Fruit fly (Drosophila melanogaster) whole organism, pupa: ENCODE measurements around the gene CG1896.

Experiments
- CG10348 ChIP-seq: fragments of 200-800 bp; sonication (Bioruptor generic); IDR thresholded peaks from 2 replicates; pipeline ENCODE4 v1.3.6; 2022; ENCODE audit warnings: missing biosample characterization, missing genetic modification characterization
- CG12605 ChIP-seq: fragments of 200-800 bp; sonication (Bioruptor generic); IDR thresholded peaks from 2 replicates; pipeline ENCODE4 v1.3.6; 2022; ENCODE audit warnings: missing biosample characterization, missing genetic modification characterization
- CG13204 ChIP-seq: fragments of 200-800 bp; sonication (Bioruptor generic); optimal IDR thresholded peaks from 2 replicates; lab custom pipeline; 2018; ENCODE audit warnings: missing biosample characterization, mild to moderate bottlenecking, missing genetic modification characterization, moderate library complexity
- CG14655 ChIP-seq: fragments of 200-800 bp; sonication (Bioruptor generic); optimal IDR thresholded peaks from 3 replicates; lab custom pipeline; 2017; ENCODE audit warnings: mild to moderate bottlenecking, missing biosample characterization, missing genetic modification reagents, missing genetic modification characterization
- CG15710 ChIP-seq: fragments of 200-800 bp; sonication (Bioruptor generic); optimal IDR thresholded peaks from 2 replicates; lab custom pipeline; 2018; ENCODE audit warnings: missing biosample characterization, mild to moderate bottlenecking, missing genetic modification characterization, moderate library complexity
- CG17806 ChIP-seq: fragments of 200-800 bp; sonication (Bioruptor generic); optimal IDR thresholded peaks from 2 replicates; lab custom pipeline; 2018; ENCODE audit warnings: missing biosample characterization, mild to moderate bottlenecking, missing genetic modification characterization, moderate library complexity
- CG32121 ChIP-seq: fragments of 200-800 bp; sonication (Bioruptor generic); IDR thresholded peaks from 2 replicates; pipeline ENCODE4 v1.3.6; 2022; ENCODE audit warnings: missing biosample characterization, missing genetic modification characterization
- CG34367 ChIP-seq: fragments of 200-800 bp; sonication (Bioruptor generic); optimal IDR thresholded peaks from 2 replicates; lab custom pipeline; 2018; ENCODE audit warnings: missing biosample characterization, mild to moderate bottlenecking, missing genetic modification characterization
- CG4496 ChIP-seq: fragments of 200-800 bp; sonication (Bioruptor generic); IDR thresholded peaks from 3 replicates; pipeline ENCODE4 v1.3.6; 2022; ENCODE audit warnings: missing biosample characterization, missing genetic modification characterization
- CG8159 ChIP-seq: fragments of 200-800 bp; sonication (Bioruptor generic); optimal IDR thresholded peaks from 3 replicates; lab custom pipeline; 2018; ENCODE audit warnings: missing biosample characterization, mild to moderate bottlenecking, missing genetic modification characterization, moderate library complexity
- CG8301 ChIP-seq: fragments of 200-800 bp; sonication (Bioruptor generic); optimal IDR thresholded peaks from 2 replicates; lab custom pipeline; 2018; ENCODE audit warnings: missing biosample characterization, mild to moderate bottlenecking, missing genetic modification characterization
- CG9948 ChIP-seq: fragments of 200-800 bp; sonication (Bioruptor generic); optimal IDR thresholded peaks from 2 replicates; lab custom pipeline; 2018; ENCODE audit warnings: missing biosample characterization, mild to moderate bottlenecking, missing genetic modification characterization, moderate library complexity
- D1 ChIP-seq: fragments of 200-800 bp; sonication (Bioruptor generic); optimal IDR thresholded peaks from 2 replicates; lab custom pipeline; 2018; ENCODE audit warnings: missing biosample characterization, mild to moderate bottlenecking, missing genetic modification characterization, moderate library complexity
- EcR ChIP-seq: fragments of 200-800 bp; sonication (Bioruptor generic); optimal IDR thresholded peaks from 3 replicates; lab custom pipeline; 2019; ENCODE audit warnings: missing biosample characterization, missing genetic modification characterization, mild to moderate bottlenecking, moderate library complexity, missing genetic modification reagents
- Ets98B ChIP-seq: fragments of 200-800 bp; sonication (Bioruptor generic); IDR thresholded peaks from 2 replicates; pipeline ENCODE4 v1.3.6; 2022; ENCODE audit warnings: missing biosample characterization, missing genetic modification characterization
- Pif1A ChIP-seq: fragments of 200-800 bp; sonication (Bioruptor generic); optimal IDR thresholded peaks from 3 replicates; lab custom pipeline; 2016; ENCODE audit warnings: missing biosample characterization, missing genetic modification characterization
- Pif1B ChIP-seq: fragments of 200-800 bp; sonication (Bioruptor generic); optimal IDR thresholded peaks from 3 replicates; lab custom pipeline; 2016; ENCODE audit warnings: missing biosample characterization, missing genetic modification characterization
- Snoo ChIP-seq: fragments of 200-800 bp; sonication (Bioruptor generic); optimal IDR thresholded peaks from 3 replicates; lab custom pipeline; 2017; ENCODE audit warnings: missing biosample characterization, mild to moderate bottlenecking, missing genetic modification characterization, inconsistent platforms
- fd96Ca ChIP-seq: fragments of 200-800 bp; sonication (Bioruptor generic); IDR thresholded peaks from 3 replicates; pipeline ENCODE4 v1.3.6; 2022; ENCODE audit warnings: missing biosample characterization, missing genetic modification characterization
- gl ChIP-seq: fragments of 200-800 bp; sonication (Bioruptor generic); optimal IDR thresholded peaks from 2 replicates; lab custom pipeline; 2018; ENCODE audit warnings: missing biosample characterization, mild to moderate bottlenecking, missing genetic modification characterization
- rn ChIP-seq: fragments of 200-800 bp; sonication (Bioruptor generic); IDR thresholded peaks from 2 replicates; pipeline ENCODE4 v1.3.6; 2022; ENCODE audit warnings: missing biosample characterization, missing genetic modification characterization

CG1896 gene

DNA sequence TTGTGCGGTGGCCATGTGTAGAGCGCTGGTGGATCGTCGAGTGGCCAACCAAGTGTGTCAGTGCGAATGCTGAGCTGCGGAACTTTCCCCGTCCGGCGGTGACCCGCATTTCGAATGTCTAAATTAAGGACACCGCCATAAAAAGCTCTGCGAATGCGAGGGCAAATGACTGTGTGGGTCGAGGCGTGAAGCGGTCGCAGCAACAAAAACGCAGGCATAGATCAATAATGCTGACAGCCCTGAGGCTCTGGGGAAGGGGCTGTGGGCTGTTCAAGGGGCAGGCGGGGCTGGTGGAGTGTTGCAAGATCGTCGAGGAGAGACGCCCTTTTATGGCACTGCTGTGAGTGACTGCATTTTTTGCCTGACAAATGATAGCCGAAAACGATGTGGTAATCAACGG is 24.6 kb upstream of the CG1896 start:
- TF ChIP-seq D1 (tag; lab: Kevin White, UChicago) = no peak
- TF ChIP-seq CG32121 (GFP tag; lab: Robert Waterston, UW) = peak; percentile 23; the same call in 1 of the 2 replicates
- TF ChIP-seq CG12605 (GFP tag; lab: Robert Waterston, UW) = no peak

DNA sequence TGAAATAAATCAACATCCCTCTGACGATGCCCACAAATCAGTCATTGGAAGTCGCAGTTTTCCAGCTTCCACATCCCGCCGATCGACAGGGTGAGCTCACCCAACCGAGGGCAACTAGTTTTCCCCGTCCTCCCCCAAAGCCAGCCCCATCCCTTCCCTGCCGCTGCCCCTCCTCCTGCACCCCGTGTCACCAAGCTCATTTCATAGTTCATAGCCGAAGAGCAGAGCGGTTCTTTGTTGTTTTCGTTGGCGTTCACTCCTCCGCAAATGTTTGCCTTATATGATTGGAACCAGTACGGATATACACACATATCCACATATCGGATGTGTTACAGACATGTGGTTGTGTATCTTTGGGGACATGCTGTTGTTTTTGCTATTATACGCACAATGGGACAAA is 24.0 kb upstream of the CG1896 start:
- TF ChIP-seq EcR (GFP tag; lab: Kevin White, UChicago) (peak; percentile 38), CG13204 (GFP tag; lab: Kevin White, UChicago) (peak; percentile 36), fd96Ca (peak; percentile 20; the same call in 1 of the 3 replicates), D1 (tag; lab: Kevin White, UChicago) (no peak), CG9948 (tag; lab: Kevin White, UChicago) (no peak)

DNA sequence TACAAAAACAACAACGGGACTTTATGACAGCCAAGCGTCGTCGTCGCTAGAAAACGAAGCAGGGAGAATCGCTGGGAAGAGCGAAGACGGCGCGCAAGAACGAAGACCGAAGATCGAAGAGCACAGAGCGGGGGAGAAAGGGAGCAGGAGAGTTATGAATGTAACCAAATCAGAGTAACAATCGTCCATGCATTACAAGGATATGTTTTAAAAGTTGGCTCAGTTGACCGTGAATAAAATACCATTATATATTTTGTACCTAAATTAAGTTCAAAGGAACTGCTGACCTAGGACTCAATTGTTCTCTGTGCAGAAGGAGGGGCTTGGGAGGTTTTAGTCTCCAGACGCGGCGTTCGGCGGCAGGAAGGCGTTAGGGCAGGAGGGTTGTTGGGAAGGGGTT is 22.6 kb upstream of the CG1896 start:
- TF ChIP-seq CG9948 (tag; lab: Kevin White, UChicago) = peak; percentile 13
- TF ChIP-seq CG8301 (tag; lab: Kevin White, UChicago) = peak; percentile 54
- TF ChIP-seq CG14655 = peak; percentile 41
- TF ChIP-seq fd96Ca = 0 out of 3 replicates have a peak, but pooled peaks have one; percentile 13
- no peak for TF ChIP-seq rn (GFP tag; lab: Robert Waterston, UW)

DNA sequence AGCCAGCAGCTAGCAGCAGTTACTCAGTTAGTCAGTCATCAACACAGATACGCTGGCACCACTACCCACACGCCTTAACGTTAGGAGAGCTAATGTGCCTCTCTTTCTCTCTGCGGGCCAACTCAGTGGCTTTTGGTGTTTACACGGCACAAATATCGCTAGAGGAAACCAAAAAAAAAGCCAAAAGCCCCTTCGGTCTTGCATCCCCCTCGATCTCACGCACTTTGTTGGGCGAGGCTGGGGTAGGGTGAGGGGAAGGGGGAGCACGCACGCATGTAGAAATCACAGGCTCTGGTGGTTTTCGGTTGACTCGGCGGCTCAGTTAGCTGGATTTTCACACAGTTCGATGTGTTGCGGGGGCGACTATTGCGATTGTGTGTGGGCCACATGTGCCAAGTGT is 22.1 kb upstream of the CG1896 start:
- TF ChIP-seq CG13204 (GFP tag; lab: Kevin White, UChicago) (no peak), CG8159 (tag; lab: Kevin White, UChicago) (no peak), CG14655 (no peak), Pif1A (no peak), CG32121 (GFP tag; lab: Robert Waterston, UW) (no peak), fd96Ca (no peak; the same call in 2 of the 3 replicates), EcR (GFP tag; lab: Kevin White, UChicago) (no peak), CG12605 (GFP tag; lab: Robert Waterston, UW) (no peak), Snoo (tag; lab: Kevin White, UChicago) (no peak), CG10348 (GFP tag; lab: Robert Waterston, UW) (no peak), D1 (tag; lab: Kevin White, UChicago) (no peak), Pif1B (GFP tag; lab: Kevin White, UChicago) (no peak), rn (GFP tag; lab: Robert Waterston, UW) (no peak), Ets98B (no peak), CG15710 (no peak)

DNA sequence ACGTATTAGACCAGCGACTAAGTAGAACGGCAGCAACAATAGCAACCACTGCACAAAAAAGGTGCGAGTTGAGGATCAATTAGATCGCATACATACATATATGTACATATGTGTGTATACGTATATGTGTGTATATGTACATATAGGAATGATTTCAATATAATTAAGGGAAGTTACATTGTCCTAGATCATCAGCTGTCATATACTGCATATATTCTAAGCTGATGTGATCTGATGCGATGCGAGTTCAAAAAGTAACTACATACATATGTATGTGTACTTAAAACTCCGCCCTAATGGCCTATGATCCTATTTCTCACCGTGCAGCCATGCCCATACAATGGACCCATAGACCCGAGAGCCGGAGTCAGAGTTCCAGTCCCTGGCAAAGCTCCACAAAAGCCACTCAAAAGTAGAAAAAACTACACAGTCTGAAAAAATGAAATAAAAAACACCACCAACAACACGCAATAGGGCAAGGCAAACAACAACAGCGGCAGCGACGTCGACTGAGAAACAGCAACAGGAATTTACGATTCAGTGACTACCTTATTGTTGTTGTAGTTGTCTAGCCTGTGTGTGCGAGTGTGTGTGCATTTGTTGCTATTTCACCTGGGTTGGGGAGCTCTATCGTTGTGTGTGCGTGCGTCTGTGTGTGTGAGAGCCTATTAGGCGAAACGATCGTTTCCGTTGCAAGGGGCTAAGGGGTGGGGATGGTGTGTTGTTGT is 20.7 kb upstream of the CG1896 start:
- TF ChIP-seq CG12605 (GFP tag; lab: Robert Waterston, UW) (no peak), CG13204 (GFP tag; lab: Kevin White, UChicago) (no peak), Pif1B (GFP tag; lab: Kevin White, UChicago) (peak; percentile 61), CG15710 (peak; percentile 20), Pif1A (peak; percentile 46), EcR (GFP tag; lab: Kevin White, UChicago) (peak; percentile 53), CG14655 (peak; percentile 85), fd96Ca (peak; percentile 71), CG9948 (tag; lab: Kevin White, UChicago) (peak; percentile 41), CG32121 (GFP tag; lab: Robert Waterston, UW) (peak; percentile 60; the same call in 1 of the 2 replicates), CG4496 (GFP tag; lab: Robert Waterston, UW) (0 out of 3 replicates have a peak, but pooled peaks have one; percentile 7), CG8159 (tag; lab: Kevin White, UChicago) (no peak), rn (GFP tag; lab: Robert Waterston, UW) (no peak), CG8301 (tag; lab: Kevin White, UChicago) (peak; percentile 71), CG34367 (peak; percentile 31), CG17806 (peak; percentile 33)
- TF ChIP-seq, all 21 proteins: peak for 12

DNA sequence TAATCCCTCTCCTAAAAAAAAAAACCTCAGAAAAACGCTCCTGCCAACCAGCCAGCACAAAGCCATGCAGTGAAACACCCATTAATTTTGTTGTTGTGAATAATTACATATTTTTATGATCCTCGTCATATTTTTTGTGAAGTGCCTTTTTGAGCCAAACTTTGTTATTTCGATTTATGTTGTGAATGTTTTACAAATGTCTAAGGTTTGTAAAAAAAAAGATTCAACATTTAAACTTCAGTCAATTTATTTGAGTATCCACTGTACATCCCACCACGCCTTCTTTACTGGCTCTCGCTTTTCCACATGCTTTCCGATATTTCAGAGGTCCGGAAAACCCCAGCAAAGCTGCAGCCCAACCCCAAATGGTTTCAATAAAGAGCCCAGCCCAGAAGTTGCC is 19.9 kb upstream of the CG1896 start:
- TF ChIP-seq CG14655 (peak; percentile 38), CG15710 (no peak), CG9948 (tag; lab: Kevin White, UChicago) (peak; percentile 3)

DNA sequence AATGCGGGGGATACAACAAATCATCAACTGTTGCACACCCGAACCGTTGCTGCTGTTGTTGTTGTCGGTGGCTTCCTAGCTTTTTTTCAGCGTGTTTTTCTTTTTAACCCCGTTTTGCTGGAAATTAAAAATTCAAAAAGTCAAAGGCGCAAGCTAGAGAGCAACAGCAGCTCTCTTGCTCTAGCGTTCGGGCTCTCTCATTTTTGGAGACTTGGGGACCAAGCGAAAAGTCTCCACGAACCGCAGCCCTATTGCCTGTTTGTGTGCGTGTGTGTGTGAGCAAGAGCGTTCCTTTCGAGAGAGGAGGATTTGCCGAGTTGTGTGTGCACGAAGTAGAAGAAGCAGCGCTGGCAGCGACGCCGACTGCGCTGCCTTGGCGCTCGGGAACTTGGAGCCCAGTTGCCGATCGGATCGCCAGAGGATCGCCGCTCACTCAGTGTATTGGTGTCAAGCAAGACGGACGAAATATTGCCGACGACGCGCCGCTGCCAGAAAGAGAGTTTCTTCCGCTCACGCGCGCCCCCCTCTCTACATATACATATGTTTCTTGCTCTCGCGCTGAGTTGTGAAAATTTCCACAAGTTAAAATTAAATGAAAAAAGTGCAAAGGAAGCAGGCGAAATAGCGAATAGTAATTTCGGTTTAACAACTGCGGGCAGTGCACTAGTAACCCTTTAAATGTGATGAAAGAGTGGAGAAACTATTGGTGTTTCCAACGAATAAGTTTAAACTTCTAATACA is 19.3 kb upstream of the CG1896 start:
- no peak for TF ChIP-seq Pif1B (GFP tag; lab: Kevin White, UChicago)
- no peak for TF ChIP-seq gl (tag; lab: Kevin White, UChicago)
- peak; percentile 13 for TF ChIP-seq CG9948 (tag; lab: Kevin White, UChicago)
- TF ChIP-seq CG4496 (GFP tag; lab: Robert Waterston, UW) = peak; percentile 79
- no peak for TF ChIP-seq CG10348 (GFP tag; lab: Robert Waterston, UW)
- TF ChIP-seq rn (GFP tag; lab: Robert Waterston, UW) = no peak
- TF ChIP-seq D1 (tag; lab: Kevin White, UChicago) = no peak
- TF ChIP-seq CG14655 = no peak
- peak; percentile 40 for TF ChIP-seq CG12605 (GFP tag; lab: Robert Waterston, UW)
- no peak for TF ChIP-seq CG34367
- TF ChIP-seq CG13204 (GFP tag; lab: Kevin White, UChicago) = peak; percentile 64
- TF ChIP-seq CG32121 (GFP tag; lab: Robert Waterston, UW) = peak; percentile 39
- peak; percentile 52; the same call in 1 of the 2 replicates for TF ChIP-seq Ets98B
- TF ChIP-seq Snoo (tag; lab: Kevin White, UChicago) = peak; percentile 34
- no peak for TF ChIP-seq CG8301 (tag; lab: Kevin White, UChicago)
- no peak for TF ChIP-seq CG17806
- TF ChIP-seq fd96Ca = peak; percentile 63; the same call in 1 of the 3 replicates
- TF ChIP-seq EcR (GFP tag; lab: Kevin White, UChicago) = peak; percentile 81
- TF ChIP-seq CG8159 (tag; lab: Kevin White, UChicago) = peak; percentile 10
